Worm (Caenorhabditis elegans): Measurements from ENCODE around the gene gyg-1.

ce11 chrX:3488074-3488688, 49.3 kb upstream of the gyg-1 start:
- TF ChIP-seq nhr-28 (tag; optimal IDR thresholded peaks at IDR 0.05) (no peak), elt-3 (tag; optimal IDR thresholded peaks at IDR 0.05) (no peak), nhr-237 (tag; optimal IDR thresholded peaks at IDR 0.05) (no peak), unc-39 (tag; optimal IDR thresholded peaks at IDR 0.05) (no peak), tbx-8 (GFP tag; optimal IDR thresholded peaks at IDR 0.05) (no peak), elt-1 (tag; optimal IDR thresholded peaks at IDR 0.05; ENCODE audit: borderline replicate concordance, insufficient read depth) (no peak)
